Worm (Caenorhabditis elegans): ENCODE results near the gene ndua-5.

DNA sequence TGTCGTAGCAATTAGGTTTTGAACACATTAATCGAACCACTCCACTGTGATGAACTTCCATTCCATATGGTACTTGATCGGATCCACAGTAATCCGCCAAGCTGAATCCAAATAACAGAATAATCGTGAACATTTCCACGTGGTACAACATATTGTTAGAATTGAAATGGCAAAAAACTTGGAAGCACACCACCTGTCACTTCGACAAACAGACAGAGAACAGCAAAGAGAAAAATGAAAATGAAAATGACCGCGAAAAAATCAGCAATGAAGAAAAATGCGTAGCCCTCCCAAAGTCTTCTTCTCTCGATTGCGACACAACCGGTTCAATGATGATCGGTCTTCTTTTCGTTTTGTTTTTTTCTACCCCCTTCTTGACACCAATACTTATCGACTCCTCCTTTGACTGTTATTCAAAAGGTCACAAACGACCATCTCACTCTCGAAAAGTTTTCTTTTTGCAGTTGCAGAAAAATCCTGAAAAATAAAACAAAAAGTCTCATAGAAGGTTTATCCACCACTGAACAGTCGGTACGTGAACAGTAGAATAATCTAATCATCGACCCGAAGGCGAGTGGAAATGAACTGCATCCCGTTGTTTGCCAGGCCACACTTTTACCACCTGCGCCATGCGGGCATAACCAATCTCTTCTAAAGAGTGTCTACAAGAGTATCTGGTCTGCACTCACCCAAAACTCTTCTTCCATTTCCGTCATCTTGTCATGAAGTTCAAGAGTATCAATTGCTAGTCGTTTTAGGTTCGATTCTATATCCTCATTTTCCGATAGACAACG, 47.4 kb downstream of the ndua-5 start, which contains the start of gene wrt-3:
- TF ChIP-seq elt-2 (tag; optimal IDR thresholded peaks at IDR 0.05) (peak; percentile 46), pha-4 (tag; optimal IDR thresholded peaks at IDR 0.05) (no peak)
